Worm (Caenorhabditis elegans): ENCODE measurements around the gene F59F5.7.

Gene F59F5.7

ce11 chrX:10533447-10533846 is 25.9 kb upstream of the F59F5.7 start, which contains the start of gene glo-3:
glo-3 (plus strand) TSS chrX:10533699.
- TF ChIP-seq klf-2 (GFP tag; conservative IDR thresholded peaks at IDR 0.05) (no peak), ztf-23 (GFP tag; IDR thresholded peaks at IDR 0.05) (no peak), ztf-29 (GFP tag; IDR thresholded peaks at IDR 0.05) (no peak), med-1 (GFP tag; optimal IDR thresholded peaks at IDR 0.05; ENCODE audit: insufficient read depth) (no peak), flt-1 (GFP tag; IDR thresholded peaks at IDR 0.05) (no peak), T22C8.4 (GFP tag; IDR thresholded peaks at IDR 0.05) (no peak), cog-1 (tag; optimal IDR thresholded peaks at IDR 0.05) (no peak), tab-1 (GFP tag; IDR thresholded peaks at IDR 0.05) (no peak), ref-1 (GFP tag; conservative IDR thresholded peaks at IDR 0.05) (no peak)

- TF ChIP-seq klf-2 (GFP tag; conservative IDR thresholded peaks at IDR 0.05): no peak
- TF ChIP-seq cog-1 (tag; optimal IDR thresholded peaks at IDR 0.05): no peak
- no peak for TF ChIP-seq ztf-29 (GFP tag; IDR thresholded peaks at IDR 0.05)
- TF ChIP-seq tab-1 (GFP tag; IDR thresholded peaks at IDR 0.05): no peak
- no peak for TF ChIP-seq med-1 (GFP tag; optimal IDR thresholded peaks at IDR 0.05; ENCODE audit: insufficient read depth)
- no peak for TF ChIP-seq T22C8.4 (GFP tag; IDR thresholded peaks at IDR 0.05)
- TF ChIP-seq ztf-23 (GFP tag; IDR thresholded peaks at IDR 0.05): no peak
- TF ChIP-seq ref-1 (GFP tag; conservative IDR thresholded peaks at IDR 0.05): no peak
- no peak for TF ChIP-seq flt-1 (GFP tag; IDR thresholded peaks at IDR 0.05)
Measured at ce11 chrX:10534625-10535244, 24.6 kb upstream of the F59F5.7 start.

ce11 chrX:10541789-10542188 is 17.5 kb upstream of the F59F5.7 start:
- TF ChIP-seq tab-1 (GFP tag; IDR thresholded peaks at IDR 0.05) (no peak), flt-1 (GFP tag; IDR thresholded peaks at IDR 0.05) (no peak), ref-1 (GFP tag; conservative IDR thresholded peaks at IDR 0.05) (no peak), klf-2 (GFP tag; conservative IDR thresholded peaks at IDR 0.05) (no peak), med-1 (GFP tag; optimal IDR thresholded peaks at IDR 0.05; ENCODE audit: insufficient read depth) (no peak), T22C8.4 (GFP tag; IDR thresholded peaks at IDR 0.05) (no peak), ztf-23 (GFP tag; IDR thresholded peaks at IDR 0.05) (no peak), cog-1 (tag; optimal IDR thresholded peaks at IDR 0.05) (no peak), ztf-29 (GFP tag; IDR thresholded peaks at IDR 0.05) (no peak)

ce11 chrX:10542313-10543048 is 16.8 kb upstream of the F59F5.7 start, which contains the start of the genes F59F5.3 and F59F5.4:
F59F5.3 (minus strand) TSS chrX:10542413.
F59F5.4 (plus strand) TSS chrX:10542998.
- TF ChIP-seq cog-1 (tag; optimal IDR thresholded peaks at IDR 0.05) (no peak), ztf-23 (GFP tag; IDR thresholded peaks at IDR 0.05) (no peak), tab-1 (GFP tag; IDR thresholded peaks at IDR 0.05) (no peak), klf-2 (GFP tag; conservative IDR thresholded peaks at IDR 0.05) (no peak), ref-1 (GFP tag; conservative IDR thresholded peaks at IDR 0.05) (no peak), flt-1 (GFP tag; IDR thresholded peaks at IDR 0.05) (no peak), T22C8.4 (GFP tag; IDR thresholded peaks at IDR 0.05) (no peak), ztf-29 (GFP tag; IDR thresholded peaks at IDR 0.05) (no peak), med-1 (GFP tag; optimal IDR thresholded peaks at IDR 0.05; ENCODE audit: insufficient read depth) (no peak)

ce11 chrX:10545716-10546115 is 13.6 kb upstream of the F59F5.7 start, which contains the start of gene F59F5.5:
F59F5.5 (plus strand) TSS chrX:10546016.
- no peak for TF ChIP-seq ztf-29 (GFP tag; IDR thresholded peaks at IDR 0.05)
- no peak for TF ChIP-seq ref-1 (GFP tag; conservative IDR thresholded peaks at IDR 0.05)
- no peak for TF ChIP-seq flt-1 (GFP tag; IDR thresholded peaks at IDR 0.05)
- TF ChIP-seq cog-1 (tag; optimal IDR thresholded peaks at IDR 0.05): no peak
- TF ChIP-seq klf-2 (GFP tag; conservative IDR thresholded peaks at IDR 0.05): no peak
- TF ChIP-seq ztf-23 (GFP tag; IDR thresholded peaks at IDR 0.05): no peak

ce11 chrX:10553048-10553447 is 6.3 kb upstream of the F59F5.7 start:
- TF ChIP-seq cog-1 (tag; optimal IDR thresholded peaks at IDR 0.05): no peak
- TF ChIP-seq tab-1 (GFP tag; IDR thresholded peaks at IDR 0.05): no peak
- no peak for TF ChIP-seq ref-1 (GFP tag; conservative IDR thresholded peaks at IDR 0.05)
- no peak for TF ChIP-seq klf-2 (GFP tag; conservative IDR thresholded peaks at IDR 0.05)
- no peak for TF ChIP-seq T22C8.4 (GFP tag; IDR thresholded peaks at IDR 0.05)
- no peak for TF ChIP-seq ztf-23 (GFP tag; IDR thresholded peaks at IDR 0.05)
- no peak for TF ChIP-seq med-1 (GFP tag; optimal IDR thresholded peaks at IDR 0.05; ENCODE audit: insufficient read depth)
- no peak for TF ChIP-seq ztf-29 (GFP tag; IDR thresholded peaks at IDR 0.05)
- no peak for TF ChIP-seq flt-1 (GFP tag; IDR thresholded peaks at IDR 0.05)

ce11 chrX:10555189-10555964 is 3.9 kb upstream of the F59F5.7 start, which contains the start of gene syd-2:
syd-2 (minus strand) TSS chrX:10555239.
- TF ChIP-seq med-1 (GFP tag; optimal IDR thresholded peaks at IDR 0.05; ENCODE audit: insufficient read depth) (no peak), flt-1 (GFP tag; IDR thresholded peaks at IDR 0.05) (peak; percentile 69), T22C8.4 (GFP tag; IDR thresholded peaks at IDR 0.05) (peak; percentile 65), ztf-29 (GFP tag; IDR thresholded peaks at IDR 0.05) (no peak), ztf-23 (GFP tag; IDR thresholded peaks at IDR 0.05) (peak; percentile 79), cog-1 (tag; optimal IDR thresholded peaks at IDR 0.05) (peak; percentile 85), tab-1 (GFP tag; IDR thresholded peaks at IDR 0.05) (peak; percentile 26; the same call in 1 of the 2 replicates)

ce11 chrX:10556764-10557163 is 2.5 kb upstream of the F59F5.7 start:
- TF ChIP-seq ztf-23 (GFP tag; IDR thresholded peaks at IDR 0.05): no peak
- no peak for TF ChIP-seq klf-2 (GFP tag; conservative IDR thresholded peaks at IDR 0.05)
- no peak for TF ChIP-seq med-1 (GFP tag; optimal IDR thresholded peaks at IDR 0.05; ENCODE audit: insufficient read depth)
- no peak for TF ChIP-seq tab-1 (GFP tag; IDR thresholded peaks at IDR 0.05)
- no peak for TF ChIP-seq flt-1 (GFP tag; IDR thresholded peaks at IDR 0.05)
- TF ChIP-seq ref-1 (GFP tag; conservative IDR thresholded peaks at IDR 0.05): no peak
- TF ChIP-seq ztf-29 (GFP tag; IDR thresholded peaks at IDR 0.05): no peak
- no peak for TF ChIP-seq T22C8.4 (GFP tag; IDR thresholded peaks at IDR 0.05)
- TF ChIP-seq cog-1 (tag; optimal IDR thresholded peaks at IDR 0.05): no peak
